Worm (Caenorhabditis elegans) whole organism, young adult: ENCODE data around the gene tag-280.

ENCODE experiments used
- B0261.1 ChIP-seq: sonication (generic microtip); optimal IDR thresholded peaks from 2 replicates; lab custom pipeline; 2016; ENCODE audit warnings: mild to moderate bottlenecking, missing genetic modification characterization, moderate library complexity, missing compliant biosample characterization
- F22D6.2 ChIP-seq: sonication (generic microtip); optimal IDR thresholded peaks from 2 replicates; lab custom pipeline; 2016; ENCODE audit warnings: mild to moderate bottlenecking, missing genetic modification characterization, missing compliant biosample characterization
- F37B4.10 ChIP-seq: fragments of 200-800 bp; sonication (Bioruptor generic); IDR thresholded peaks from 2 replicates; pipeline ENCODE4 v1.3.6; 2022; ENCODE audit warnings: missing genetic modification characterization, missing compliant biosample characterization
- F39B2.1 ChIP-seq: fragments of 200-800 bp; sonication (Bioruptor generic); IDR thresholded peaks from 2 replicates; pipeline ENCODE4 v1.3.6; 2022; ENCODE audit warnings: missing genetic modification reagents, missing genetic modification characterization, missing compliant biosample characterization
- F57A8.1 ChIP-seq: fragments of 200-800 bp; sonication (Bioruptor generic); optimal IDR thresholded peaks from 2 replicates; lab custom pipeline; 2018; ENCODE audit warnings: mild to moderate bottlenecking, missing genetic modification characterization, moderate library complexity, missing compliant biosample characterization
- T07F8.4 ChIP-seq: sonication (generic microtip); optimal IDR thresholded peaks from 2 replicates; lab custom pipeline; 2016; ENCODE audit warnings: mild to moderate bottlenecking, missing genetic modification characterization, moderate library complexity, missing compliant biosample characterization
- T26A5.8 ChIP-seq: sonication (generic microtip); optimal IDR thresholded peaks from 2 replicates; lab custom pipeline; 2016; ENCODE audit warnings: missing genetic modification characterization, missing compliant biosample characterization
- Y79H2A.3 ChIP-seq: fragments of 200-800 bp; sonication (Bioruptor generic); conservative IDR thresholded peaks from 2 replicates; pipeline ENCODE4 v1.3.6; 2022; ENCODE audit warnings: missing genetic modification reagents, missing genetic modification characterization, missing compliant biosample characterization
- akir-1 ChIP-seq: fragments of 200-800 bp; sonication (Bioruptor generic); optimal IDR thresholded peaks from 2 replicates; lab custom pipeline; 2018; ENCODE audit warnings: mild to moderate bottlenecking, missing genetic modification characterization, moderate library complexity, missing compliant biosample characterization
- aptf-2 ChIP-seq: fragments of 200-800 bp; sonication (Bioruptor generic); conservative IDR thresholded peaks from 2 replicates; pipeline ENCODE4 v1.3.6; 2022; ENCODE audit warnings: missing genetic modification reagents, missing genetic modification characterization, missing compliant biosample characterization
- atf-7 ChIP-seq: sonication (generic microtip); optimal IDR thresholded peaks from 2 replicates; lab custom pipeline; 2017; ENCODE audit warnings: mild to moderate bottlenecking, missing genetic modification characterization, missing compliant biosample characterization
- attf-5 ChIP-seq: fragments of 200-800 bp; sonication (Bioruptor generic); optimal IDR thresholded peaks from 2 replicates; lab custom pipeline; 2018; ENCODE audit warnings: mild to moderate bottlenecking, missing genetic modification characterization, missing compliant biosample characterization
- ceh-100 ChIP-seq: fragments of 200-800 bp; sonication (Bioruptor generic); IDR thresholded peaks from 2 replicates; pipeline ENCODE4 v1.3.6; 2022; ENCODE audit warnings: missing genetic modification reagents, missing genetic modification characterization, missing compliant biosample characterization
- ceh-27 ChIP-seq: fragments of 200-800 bp; sonication (Bioruptor generic); optimal IDR thresholded peaks from 2 replicates; lab custom pipeline; 2018; ENCODE audit warnings: mild to moderate bottlenecking, missing genetic modification characterization, moderate library complexity, missing compliant biosample characterization
- dox-1 ChIP-seq: fragments of 200-800 bp; sonication (Bioruptor generic); IDR thresholded peaks from 2 replicates; pipeline ENCODE4 v1.3.6; 2022; ENCODE audit warnings: missing genetic modification reagents, missing genetic modification characterization, missing compliant biosample characterization
- dpff-1 ChIP-seq: sonication (generic microtip); optimal IDR thresholded peaks from 2 replicates; lab custom pipeline; 2017; ENCODE audit warnings: mild to moderate bottlenecking, missing genetic modification characterization, missing compliant biosample characterization
- dpl-1 ChIP-seq: fragments of 150-350 bp; optimal IDR thresholded peaks from 2 replicates; lab custom pipeline; 2014; ENCODE audit warnings: missing biosample characterization, missing genetic modification reagents, missing genetic modification characterization
- ekl-4 ChIP-seq: fragments of 200-800 bp; sonication (Bioruptor generic); IDR thresholded peaks from 2 replicates; pipeline ENCODE4 v1.3.6; 2022; ENCODE audit warnings: missing genetic modification reagents, missing genetic modification characterization, missing compliant biosample characterization
- gei-17 ChIP-seq: fragments of 200-800 bp; sonication (Bioruptor generic); optimal IDR thresholded peaks from 2 replicates; lab custom pipeline; 2018; ENCODE audit warnings: mild to moderate bottlenecking, missing genetic modification characterization, missing compliant biosample characterization
- hmg-1.2 ChIP-seq: fragments of 200-800 bp; sonication (Bioruptor generic); IDR thresholded peaks from 2 replicates; pipeline ENCODE4 v1.3.6; 2022; ENCODE audit warnings: missing genetic modification reagents, missing genetic modification characterization, missing compliant biosample characterization
- hmg-20 ChIP-seq: fragments of 200-800 bp; sonication (Bioruptor generic); IDR thresholded peaks from 2 replicates; pipeline ENCODE4 v1.3.6; 2022; ENCODE audit warnings: missing genetic modification reagents, missing genetic modification characterization, missing compliant biosample characterization
- hrde-1 ChIP-seq: sonication (generic microtip); optimal IDR thresholded peaks from 2 replicates; lab custom pipeline; 2016; ENCODE audit warnings: missing genetic modification characterization, mild to moderate bottlenecking, missing compliant biosample characterization, moderate library complexity, missing genotype, missing genetic modification reagents, borderline replicate concordance
- hsf-1 ChIP-seq: fragments of 200-800 bp; sonication (Bioruptor generic); IDR thresholded peaks from 2 replicates; pipeline ENCODE4 v1.3.6; 2022; ENCODE audit warnings: missing genetic modification reagents, missing genetic modification characterization, missing compliant biosample characterization
- lin-35 ChIP-seq, 3 experiments: fragments of 150-350 bp in 2 of 3; sonication (generic microtip) in 1 of 3; optimal IDR thresholded peaks; 2 replicates each; lab custom pipeline; 2014 to 2018; ENCODE audit warnings: missing biosample characterization in 3 of 3, missing genetic modification characterization in 3 of 3, missing genetic modification reagents in 3 of 3
- lin-54 ChIP-seq: fragments of 200-800 bp; sonication (Bioruptor generic); optimal IDR thresholded peaks from 2 replicates; lab custom pipeline; 2018; ENCODE audit warnings: mild to moderate bottlenecking, missing genetic modification characterization, missing compliant biosample characterization
- lir-1 ChIP-seq: fragments of 200-800 bp; sonication (Bioruptor generic); conservative IDR thresholded peaks from 2 replicates; pipeline ENCODE4 v1.3.6; 2022; ENCODE audit warnings: missing genetic modification reagents, missing genetic modification characterization, missing compliant biosample characterization
- madf-10 ChIP-seq: sonication (generic microtip); optimal IDR thresholded peaks from 2 replicates; lab custom pipeline; 2016; ENCODE audit warnings: mild to moderate bottlenecking, missing genetic modification characterization, missing compliant biosample characterization
- madf-8 ChIP-seq: fragments of 200-800 bp; sonication (Bioruptor generic); conservative IDR thresholded peaks from 2 replicates; pipeline ENCODE4 v1.3.6; 2022; ENCODE audit warnings: missing genetic modification reagents, missing genetic modification characterization, missing compliant biosample characterization
- mcd-1 ChIP-seq: fragments of 200-800 bp; sonication (Bioruptor generic); IDR thresholded peaks from 2 replicates; pipeline ENCODE4 v1.3.6; 2022; ENCODE audit warnings: missing genetic modification reagents, missing genetic modification characterization, missing compliant biosample characterization
- nfya-1 ChIP-seq: sonication (generic microtip); optimal IDR thresholded peaks from 2 replicates; lab custom pipeline; 2017; ENCODE audit warnings: antibody characterized with exemption, missing compliant biosample characterization, missing genetic modification characterization, borderline replicate concordance; ENCODE audit not compliant: insufficient read depth
- nfya-2 ChIP-seq: fragments of 200-800 bp; sonication (Bioruptor generic); IDR thresholded peaks from 2 replicates; pipeline ENCODE4 v1.3.6; 2022; ENCODE audit warnings: missing genetic modification reagents, missing genetic modification characterization, missing compliant biosample characterization
- nhr-179 ChIP-seq: sonication (generic microtip); optimal IDR thresholded peaks from 2 replicates; lab custom pipeline; 2016; ENCODE audit warnings: mild to moderate bottlenecking, missing genetic modification characterization, missing compliant biosample characterization
- nhr-90 ChIP-seq: sonication (generic microtip); optimal IDR thresholded peaks from 2 replicates; lab custom pipeline; 2016; ENCODE audit warnings: missing genotype, mild to moderate bottlenecking, missing genetic modification characterization, missing compliant biosample characterization
- pbrm-1 ChIP-seq: fragments of 200-800 bp; sonication (Bioruptor generic); IDR thresholded peaks from 2 replicates; pipeline ENCODE4 v1.3.6; 2022; ENCODE audit warnings: missing genetic modification reagents, missing genetic modification characterization, missing compliant biosample characterization
- pha-4 ChIP-seq: fragments of 150-350 bp; sonication (generic microtip); optimal IDR thresholded peaks from 2 replicates; lab custom pipeline; 2014; ENCODE audit warnings: missing biosample characterization, missing genetic modification reagents, missing genetic modification characterization
- rec-8 ChIP-seq, 2 experiments: sonication (generic microtip); optimal IDR thresholded peaks; 2 replicates each; lab custom pipeline; 2016; ENCODE audit warnings: mild to moderate bottlenecking in 2 of 2, missing genetic modification characterization in 2 of 2, missing genetic modification reagents in 2 of 2, missing genotype in 2 of 2, missing biosample characterization in 1 of 2, missing compliant biosample characterization in 1 of 2, moderate library complexity in 1 of 2
- sea-2 ChIP-seq: fragments of 200-800 bp; sonication (Bioruptor generic); IDR thresholded peaks from 2 replicates; pipeline ENCODE4 v1.3.6; 2022; ENCODE audit warnings: missing genetic modification characterization, missing compliant biosample characterization
- snpc-1.3 ChIP-seq: sonication (generic microtip); optimal IDR thresholded peaks from 2 replicates; lab custom pipeline; 2017; ENCODE audit warnings: missing genetic modification characterization, mild to moderate bottlenecking, missing compliant biosample characterization, antibody characterized with exemption, moderate library complexity, missing genotype, missing genetic modification reagents; ENCODE audit not compliant: insufficient read depth
- tbp1 ChIP-seq: fragments of 200-800 bp; sonication (Bioruptor generic); optimal IDR thresholded peaks from 2 replicates; lab custom pipeline; 2018; ENCODE audit warnings: mild to moderate bottlenecking, missing genetic modification characterization, missing compliant biosample characterization
- tbx-9 ChIP-seq: sonication (generic microtip); optimal IDR thresholded peaks from 2 replicates; lab custom pipeline; 2016; ENCODE audit warnings: borderline replicate concordance, missing genetic modification characterization, inconsistent platforms, missing compliant biosample characterization
- tlf-1 ChIP-seq: fragments of 200-800 bp; sonication (Bioruptor generic); optimal IDR thresholded peaks from 2 replicates; lab custom pipeline; 2018; ENCODE audit warnings: mild to moderate bottlenecking, missing genetic modification characterization, missing compliant biosample characterization
- xnd-1 ChIP-seq: sonication (generic microtip); optimal IDR thresholded peaks from 2 replicates; lab custom pipeline; 2016; ENCODE audit warnings: missing genotype, missing genetic modification reagents, missing genetic modification characterization, missing compliant biosample characterization

The tag-280 gene

ce11 chrII:12459422-12459821 lies 1.0 kb upstream of the tag-280 start, which contains the start of gene tag-281 (continued):
- TF ChIP-seq aptf-2 (GFP tag; lab: Robert Waterston, UW): no peak
- TF ChIP-seq tbp1 (GFP tag; lab: Kevin White, UChicago): peak; percentile 56
- TF ChIP-seq dpl-1 (GFP tag; lab: Kevin White, UChicago): peak; percentile 89
- no peak for TF ChIP-seq tbx-9
- peak; percentile 36 to 96 (median 75) for TF ChIP-seq lin-35 (GFP tag; optimal IDR thresholded peaks at IDR 0.05; lab: Kevin White, UChicago)
- TF ChIP-seq mcd-1 (GFP tag; lab: Robert Waterston, UW): peak; percentile 98
- peak; percentile 73 for TF ChIP-seq attf-5 (GFP tag; lab: Kevin White, UChicago)
- peak; percentile 52 for TF ChIP-seq xnd-1
- peak; percentile 44 for TF ChIP-seq pha-4 (tag; lab: Kevin White, UChicago)

ce11 chrII:12462244-12462643 lies 1.8 kb downstream of the tag-280 start, which contains the start of gene F15A4.2:
F15A4.2 (plus strand) TSS chrII:12462544.
- no peak for TF ChIP-seq snpc-1.3
- no peak for TF ChIP-seq lin-54 (GFP tag; lab: Kevin White, UChicago)
- TF ChIP-seq ekl-4 (GFP tag; lab: Robert Waterston, UW): no peak
- TF ChIP-seq hmg-1.2: no peak
- TF ChIP-seq akir-1 (GFP tag; lab: Kevin White, UChicago): no peak
- TF ChIP-seq rec-8 (tag; optimal IDR thresholded peaks at IDR 0.05; lab: Kevin White, UChicago): no peak
- TF ChIP-seq T07F8.4: no peak
- TF ChIP-seq attf-5 (GFP tag; lab: Kevin White, UChicago): no peak
- no peak for TF ChIP-seq hrde-1 (tag; lab: Kevin White, UChicago)

ce11 chrII:12465557-12465956 lies 5.1 kb downstream of the tag-280 start, which contains the start of gene sre-37:
sre-37 (plus strand) TSS chrII:12465857.
- TF ChIP-seq dox-1 (GFP tag; lab: Robert Waterston, UW) (no peak), F37B4.10 (no peak), hmg-20 (no peak), ceh-27 (no peak), snpc-1.3 (no peak), gei-17 (GFP tag; lab: Kevin White, UChicago) (no peak), pbrm-1 (GFP tag; lab: Robert Waterston, UW) (no peak), dpff-1 (tag; lab: Kevin White, UChicago) (no peak), nfya-2 (GFP tag; lab: Robert Waterston, UW) (no peak), hsf-1 (GFP tag; lab: Robert Waterston, UW) (no peak), nfya-1 (no peak), ceh-100 (GFP tag; lab: Robert Waterston, UW) (no peak), F39B2.1 (GFP tag; lab: Robert Waterston, UW) (no peak)

- TF ChIP-seq F22D6.2 (no peak), atf-7 (no peak)
Observed at ce11 chrII:12467047-12467446, 6.6 kb downstream of the tag-280 start, which contains the start of gene srg-16. srg-16 (plus strand) TSS chrII:12467133.

ce11 chrII:12471138-12471855 lies 10.8 kb downstream of the tag-280 start, which contains the start of the genes F15A4.5 and phat-8:
F15A4.5 (minus strand) TSS chrII:12471238.
phat-8 (plus strand) TSS chrII:12471805.
- TF ChIP-seq T26A5.8 (tag; lab: Kevin White, UChicago): no peak
- no peak for TF ChIP-seq sea-2 (GFP tag; lab: Robert Waterston, UW)
- TF ChIP-seq F57A8.1: no peak
- TF ChIP-seq nhr-90 (tag; lab: Kevin White, UChicago): no peak
- TF ChIP-seq B0261.1 (tag; lab: Kevin White, UChicago): no peak
- no peak for TF ChIP-seq lir-1
- TF ChIP-seq madf-10 (tag; lab: Kevin White, UChicago): no peak
- TF ChIP-seq madf-8: no peak
- no peak for TF ChIP-seq tlf-1 (GFP tag; lab: Kevin White, UChicago)
- no peak for TF ChIP-seq Y79H2A.3 (GFP tag; lab: Robert Waterston, UW)
- no peak for TF ChIP-seq snpc-1.3
- TF ChIP-seq tbp1 (GFP tag; lab: Kevin White, UChicago): no peak
- no peak for TF ChIP-seq nhr-179 (tag; lab: Kevin White, UChicago)
